Worm (Caenorhabditis elegans): ENCODE measurements around the gene afmd-2.

Gene afmd-2

ce11 chrIV:13525223-13525622, 16.2 kb downstream of the afmd-2 start:
- TF ChIP-seq nhr-71 (tag; optimal IDR thresholded peaks at IDR 0.05) (no peak), grh-1 (GFP tag; IDR thresholded peaks at IDR 0.05) (no peak), ces-1 (GFP tag; optimal IDR thresholded peaks at IDR 0.05) (no peak), isw-1 (GFP tag; IDR thresholded peaks at IDR 0.05) (no peak)

- TF ChIP-seq lsy-2 (tag; optimal IDR thresholded peaks at IDR 0.05) (peak; percentile 50 to 85), grh-1 (GFP tag; IDR thresholded peaks at IDR 0.05) (no peak), F16B12.6 (tag; optimal IDR thresholded peaks at IDR 0.05) (peak; percentile 66)
Measured at ce11 chrIV:13538901-13539300, 29.9 kb downstream of the afmd-2 start.

ce11 chrIV:13540165-13540564, 31.1 kb downstream of the afmd-2 start, which contains the start of gene rsd-2:
TSS of gene rsd-2 (minus strand) at chrIV:13540265.
- no peak for TF ChIP-seq F16B12.6 (tag; optimal IDR thresholded peaks at IDR 0.05)
- TF ChIP-seq efl-1 (optimal IDR thresholded peaks at IDR 0.05), result no peak
- TF ChIP-seq efl-1 (GFP tag; optimal IDR thresholded peaks at IDR 0.05 in 1 of 2), result peak in 1 of 2 experiments; percentile 66

ce11 chrIV:13548188-13548587, 39.2 kb downstream of the afmd-2 start, which contains the start of gene F52G2.3:
TSS of gene F52G2.3 (minus strand) at chrIV:13548230.
- TF ChIP-seq snu-23 (GFP tag; optimal IDR thresholded peaks at IDR 0.05) (no peak), Y116A8C.19 (tag; optimal IDR thresholded peaks at IDR 0.05; ENCODE audit: borderline replicate concordance) (no peak), hpl-2 (GFP tag; optimal IDR thresholded peaks at IDR 0.05) (no peak), tlp-1 (tag; optimal IDR thresholded peaks at IDR 0.05) (no peak), C04F5.9 (tag; optimal IDR thresholded peaks at IDR 0.05) (no peak), zag-1 (tag; optimal IDR thresholded peaks at IDR 0.05) (no peak), nhr-12 (tag; optimal IDR thresholded peaks at IDR 0.05) (no peak), unc-30 (tag; optimal IDR thresholded peaks at IDR 0.05) (no peak), nhr-19 (GFP tag; conservative IDR thresholded peaks at IDR 0.05) (no peak), nhr-85 (tag) (no peak), aly-2 (tag; optimal IDR thresholded peaks at IDR 0.05) (no peak)

ce11 chrIV:13549350-13549749, 40.3 kb downstream of the afmd-2 start:
- TF ChIP-seq nhr-47 (tag; optimal IDR thresholded peaks at IDR 0.05) (no peak), hlh-4 (tag; optimal IDR thresholded peaks at IDR 0.05) (peak; percentile 15), dpl-1 (GFP tag; optimal IDR thresholded peaks at IDR 0.05) (no peak), nhr-84 (tag; optimal IDR thresholded peaks at IDR 0.05) (no peak)

ce11 chrIV:13554350-13554749, 45.3 kb downstream of the afmd-2 start:
- no peak for TF ChIP-seq efl-1 (optimal IDR thresholded peaks at IDR 0.05)
- peak in 1 of 2 experiments; percentile 76 for TF ChIP-seq efl-1 (GFP tag; optimal IDR thresholded peaks at IDR 0.05 in 1 of 2)
- no peak for TF ChIP-seq skn-1 (tag; optimal IDR thresholded peaks at IDR 0.05)
- TF ChIP-seq xbp-1 (tag; optimal IDR thresholded peaks at IDR 0.05), result no peak

ce11 chrIV:13555508-13555907, 46.5 kb downstream of the afmd-2 start:
- TF ChIP-seq unc-86 (tag; optimal IDR thresholded peaks at IDR 0.05) (no peak), sup-37 (GFP tag; optimal IDR thresholded peaks at IDR 0.05) (no peak), lin-14 (GFP tag; optimal IDR thresholded peaks at IDR 0.05) (peak; percentile 58)

- TF ChIP-seq unc-130 (tag; optimal IDR thresholded peaks at IDR 0.05) (no peak), lin-14 (GFP tag; optimal IDR thresholded peaks at IDR 0.05) (peak; percentile 22)
Measured at ce11 chrIV:13557393-13557792, 48.4 kb downstream of the afmd-2 start.

All from whole organism, L1 larva.